Fruit fly (Drosophila melanogaster) whole organism, pupa: ENCODE results near the gene CG43673.

Source experiments
- CG10348 ChIP-seq: fragments of 200-800 bp; sonication (Bioruptor generic); IDR thresholded peaks from 2 replicates; pipeline ENCODE4 v1.3.6; 2022; ENCODE audit warnings: missing biosample characterization, missing genetic modification characterization
- CG14655 ChIP-seq: fragments of 200-800 bp; sonication (Bioruptor generic); optimal IDR thresholded peaks from 3 replicates; lab custom pipeline; 2017; ENCODE audit warnings: mild to moderate bottlenecking, missing biosample characterization, missing genetic modification reagents, missing genetic modification characterization
- CG15710 ChIP-seq: fragments of 200-800 bp; sonication (Bioruptor generic); optimal IDR thresholded peaks from 2 replicates; lab custom pipeline; 2018; ENCODE audit warnings: missing biosample characterization, mild to moderate bottlenecking, missing genetic modification characterization, moderate library complexity
- CG17806 ChIP-seq: fragments of 200-800 bp; sonication (Bioruptor generic); optimal IDR thresholded peaks from 2 replicates; lab custom pipeline; 2018; ENCODE audit warnings: missing biosample characterization, mild to moderate bottlenecking, missing genetic modification characterization, moderate library complexity
- CG4496 ChIP-seq: fragments of 200-800 bp; sonication (Bioruptor generic); IDR thresholded peaks from 3 replicates; pipeline ENCODE4 v1.3.6; 2022; ENCODE audit warnings: missing biosample characterization, missing genetic modification characterization
- CG9948 ChIP-seq: fragments of 200-800 bp; sonication (Bioruptor generic); optimal IDR thresholded peaks from 2 replicates; lab custom pipeline; 2018; ENCODE audit warnings: missing biosample characterization, mild to moderate bottlenecking, missing genetic modification characterization, moderate library complexity
- D1 ChIP-seq: fragments of 200-800 bp; sonication (Bioruptor generic); optimal IDR thresholded peaks from 2 replicates; lab custom pipeline; 2018; ENCODE audit warnings: missing biosample characterization, mild to moderate bottlenecking, missing genetic modification characterization, moderate library complexity
- EcR ChIP-seq: fragments of 200-800 bp; sonication (Bioruptor generic); optimal IDR thresholded peaks from 3 replicates; lab custom pipeline; 2019; ENCODE audit warnings: missing biosample characterization, missing genetic modification characterization, mild to moderate bottlenecking, moderate library complexity, missing genetic modification reagents
- fd96Ca ChIP-seq: fragments of 200-800 bp; sonication (Bioruptor generic); IDR thresholded peaks from 3 replicates; pipeline ENCODE4 v1.3.6; 2022; ENCODE audit warnings: missing biosample characterization, missing genetic modification characterization

- TF ChIP-seq CG10348 (no peak), D1 (tag; lab: Kevin White, UChicago) (no peak), CG14655 (GFP tag; lab: Kevin White, UChicago) (no peak), EcR (GFP tag; lab: Kevin White, UChicago) (no peak), CG15710 (tag; lab: Kevin White, UChicago) (no peak), CG9948 (tag; lab: Kevin White, UChicago) (no peak), CG17806 (tag; lab: Kevin White, UChicago) (no peak), fd96Ca (GFP tag; lab: Robert Waterston, UW) (no peak), CG4496 (GFP tag; lab: Robert Waterston, UW) (no peak)
Measured at dm6 chrX:15766395-15766866, 12.5 kb upstream of the CG43673 start, which contains the start of gene CG8952.
